ENCODE assay signal across 5 fruit fly cellular contexts in genomic region chrX:15934226-15934547, dm6.
A peak's percentile ranks its signal among the peaks of the same experiment; 100 is the strongest.
TF ChIP-seq lines count a peak whose summit lies in the region.

No protein-coding gene starts in this region.

- TF ChIP-seq CTCF in whole organism, embryonic (GFP tag; optimal IDR thresholded peaks at IDR 0.05; lab: Kevin White, UChicago) = no peak

TF ChIP-seq in whole organism, adult, 20 proteins besides CTCF, POLR2A, EP300 and RAD21:
- TF ChIP-seq Hr96 (GFP tag; optimal IDR thresholded peaks at IDR 0.05; lab: Kevin White, UChicago) (no peak), CG7101 (tag; optimal IDR thresholded peaks at IDR 0.05; lab: Kevin White, UChicago) (peak; percentile 7)
TF ChIP-seq in whole organism, adult: peak in this region for 1.

TF ChIP-seq in whole organism, embryonic, 481 proteins besides CTCF, POLR2A, EP300 and RAD21 (continues in another document):
- TF ChIP-seq Spps (tag; optimal IDR thresholded peaks at IDR 0.05; lab: Kevin White, UChicago) (no peak), aop (GFP tag; IDR thresholded peaks at IDR 0.05; lab: Robert Waterston, UW) (no peak), row (GFP tag; IDR thresholded peaks at IDR 0.05; lab: Robert Waterston, UW) (peak; percentile 61), PHDP (tag; optimal IDR thresholded peaks at IDR 0.05; lab: Kevin White, UChicago) (no peak), CG18599 (GFP tag; optimal IDR thresholded peaks at IDR 0.05; lab: Kevin White, UChicago) (no peak), nmo (GFP tag; optimal IDR thresholded peaks at IDR 0.05; lab: Kevin White, UChicago) (peak; percentile 12), sqz (GFP tag; optimal IDR thresholded peaks at IDR 0.05; lab: Kevin White, UChicago) (no peak), ssp (GFP tag; IDR thresholded peaks at IDR 0.05; lab: Robert Waterston, UW) (peak; percentile 94), pzg (GFP tag; optimal IDR thresholded peaks at IDR 0.05; lab: Kevin White, UChicago) (peak; percentile 7), CG34376 (GFP tag; optimal IDR thresholded peaks at IDR 0.05; lab: Kevin White, UChicago) (no peak), sima (GFP tag; optimal IDR thresholded peaks at IDR 0.05; lab: Kevin White, UChicago) (no peak), zfh2 (GFP tag; optimal IDR thresholded peaks at IDR 0.05; lab: Kevin White, UChicago) (no peak), CG12391 (tag; optimal IDR thresholded peaks at IDR 0.05; lab: Kevin White, UChicago) (no peak), danr (GFP tag; IDR thresholded peaks at IDR 0.05; lab: Robert Waterston, UW) (no peak), CG17829 (tag; optimal IDR thresholded peaks at IDR 0.05; lab: Kevin White, UChicago) (peak; percentile 28), dmrt11E (tag; optimal IDR thresholded peaks at IDR 0.05; lab: Kevin White, UChicago) (no peak), Med (GFP tag; lab: Kevin White, UChicago) (peak; percentile 62), sc (optimal IDR thresholded peaks at IDR 0.05; lab: Kevin White, UChicago) (no peak), sc (GFP tag; optimal IDR thresholded peaks at IDR 0.05; lab: Kevin White, UChicago) (no peak), CG7357 (GFP tag; IDR thresholded peaks at IDR 0.05; lab: Robert Waterston, UW) (peak; percentile 84), ATbp (GFP tag; optimal IDR thresholded peaks at IDR 0.05; lab: Kevin White, UChicago) (no peak), CG6765 (GFP tag; optimal IDR thresholded peaks at IDR 0.05; lab: Kevin White, UChicago) (no peak), Adf1 (GFP tag; IDR thresholded peaks at IDR 0.05; lab: Robert Waterston, UW) (no peak), CG4360 (GFP tag; IDR thresholded peaks at IDR 0.05; lab: Robert Waterston, UW) (no peak)

TF ChIP-seq in whole organism, prepupa, 60 proteins besides CTCF, POLR2A, EP300 and RAD21:
- TF ChIP-seq fd59A (GFP tag; optimal IDR thresholded peaks at IDR 0.05; lab: Kevin White, UChicago) (no peak), CG31627 (GFP tag; optimal IDR thresholded peaks at IDR 0.05; lab: Kevin White, UChicago) (no peak), Eip75B (GFP tag; optimal IDR thresholded peaks at IDR 0.05; lab: Kevin White, UChicago) (no peak), CG10669 (GFP tag; optimal IDR thresholded peaks at IDR 0.05; lab: Kevin White, UChicago) (no peak), lz (GFP tag; optimal IDR thresholded peaks at IDR 0.05; lab: Kevin White, UChicago) (peak; percentile 16), CG11762 (GFP tag; optimal IDR thresholded peaks at IDR 0.05; lab: Kevin White, UChicago; ENCODE audit: insufficient read depth) (no peak), eg (GFP tag; IDR thresholded peaks at IDR 0.05; lab: Robert Waterston, UW) (no peak), CG6163 (GFP tag; IDR thresholded peaks at IDR 0.05; lab: Robert Waterston, UW) (no peak), Hr4 (GFP tag; optimal IDR thresholded peaks at IDR 0.05; lab: Kevin White, UChicago) (peak; percentile 33), dac (GFP tag; optimal IDR thresholded peaks at IDR 0.05; lab: Kevin White, UChicago) (no peak), Eip78C (GFP tag; lab: Kevin White, UChicago) (peak; percentile 64), CG3032 (tag; optimal IDR thresholded peaks at IDR 0.05; lab: Kevin White, UChicago) (peak; percentile 30)

TF ChIP-seq in whole organism, pupa, 21 proteins besides CTCF, POLR2A, EP300 and RAD21:
- peak; percentile 7 for TF ChIP-seq CG17806 (tag; optimal IDR thresholded peaks at IDR 0.05; lab: Kevin White, UChicago)
- TF ChIP-seq CG10348 (GFP tag; IDR thresholded peaks at IDR 0.05; lab: Robert Waterston, UW) = no peak
TF ChIP-seq in whole organism, pupa: peak in this region for 1.

TF ChIP-seq in whole organism, wandering third instar larva, 38 proteins besides CTCF, POLR2A, EP300 and RAD21:
- TF ChIP-seq rgr (GFP tag; optimal IDR thresholded peaks at IDR 0.05; lab: Kevin White, UChicago) (no peak), pan (optimal IDR thresholded peaks at IDR 0.05; lab: Kevin White, UChicago) (no peak), woc (GFP tag; optimal IDR thresholded peaks at IDR 0.05; lab: Kevin White, UChicago) (peak; percentile 6), Hr83 (GFP tag; optimal IDR thresholded peaks at IDR 0.05; lab: Kevin White, UChicago; ENCODE audit: poor library complexity, severe bottlenecking) (no peak), Hr78 (GFP tag; optimal IDR thresholded peaks at IDR 0.05; lab: Kevin White, UChicago) (no peak), CG9705 (GFP tag; optimal IDR thresholded peaks at IDR 0.05; lab: Kevin White, UChicago) (no peak), Mio (GFP tag; optimal IDR thresholded peaks at IDR 0.05; lab: Kevin White, UChicago) (no peak), GATAd (GFP tag; optimal IDR thresholded peaks at IDR 0.05; lab: Kevin White, UChicago) (no peak)
